Fruit fly (Drosophila melanogaster) whole organism, embryonic: ENCODE data around the gene Lipt2.
A peak's percentile ranks its signal among the peaks of the same experiment; 100 is the strongest.

Experiments
- CG10321 ChIP-seq: fragments of 200-800 bp; sonication (Bioruptor generic); IDR thresholded peaks from 2 replicates; pipeline ENCODE4 v1.3.6; 2022; ENCODE audit warnings: missing biosample characterization, missing genetic modification characterization
- CG11085 ChIP-seq: fragments of 200-800 bp; sonication (Bioruptor generic); IDR thresholded peaks from 2 replicates; pipeline ENCODE4 v1.3.6; 2022; ENCODE audit warnings: missing biosample characterization, missing genetic modification characterization
- CG11456 ChIP-seq: fragments of 200-800 bp; sonication (Bioruptor generic); IDR thresholded peaks from 3 replicates; pipeline ENCODE4 v1.3.6; 2022; ENCODE audit warnings: missing biosample characterization, missing genetic modification characterization
- CG12942 ChIP-seq: fragments of 200-800 bp; sonication (Bioruptor generic); optimal IDR thresholded peaks from 3 replicates; lab custom pipeline; 2016; ENCODE audit warnings: missing biosample characterization, missing genetic modification characterization
- CG14710 ChIP-seq: fragments of 200-800 bp; sonication (Bioruptor generic); optimal IDR thresholded peaks from 3 replicates; lab custom pipeline; 2019; ENCODE audit warnings: missing biosample characterization, mild to moderate bottlenecking, missing genetic modification characterization, moderate library complexity
- CG14860 ChIP-seq: fragments of 200-800 bp; sonication (Bioruptor generic); IDR thresholded peaks from 3 replicates; pipeline ENCODE4 v1.3.6; 2022; ENCODE audit warnings: missing biosample characterization, missing genetic modification characterization; ENCODE audit not compliant: partially characterized antibody
- CG15601 ChIP-seq: fragments of 200-800 bp; sonication (Bioruptor generic); optimal IDR thresholded peaks from 3 replicates; lab custom pipeline; 2019; ENCODE audit warnings: missing biosample characterization, mild to moderate bottlenecking, missing genetic modification characterization, moderate library complexity
- CG1602 ChIP-seq: fragments of 200-800 bp; sonication (Bioruptor generic); optimal IDR thresholded peaks from 3 replicates; lab custom pipeline; 2016; ENCODE audit warnings: missing biosample characterization, missing genetic modification characterization
- CG17361 ChIP-seq: fragments of 200-800 bp; sonication (Bioruptor generic); IDR thresholded peaks from 3 replicates; pipeline ENCODE4 v1.3.6; 2022; ENCODE audit warnings: missing biosample characterization, missing genetic modification characterization
- CG1792 ChIP-seq: fragments of 200-800 bp; sonication (Bioruptor generic); optimal IDR thresholded peaks from 2 replicates; lab custom pipeline; 2016; ENCODE audit warnings: missing biosample characterization, missing genetic modification characterization
- CG2120 ChIP-seq: fragments of 200-800 bp; sonication (Bioruptor generic); optimal IDR thresholded peaks from 3 replicates; lab custom pipeline; 2016; ENCODE audit warnings: missing biosample characterization, missing genetic modification characterization
- CG2199 ChIP-seq: fragments of 200-800 bp; sonication (Bioruptor generic); IDR thresholded peaks from 3 replicates; pipeline ENCODE4 v1.3.6; 2022; ENCODE audit warnings: missing biosample characterization, missing genetic modification characterization
- CG2889 ChIP-seq: fragments of 200-800 bp; sonication (Bioruptor generic); IDR thresholded peaks from 3 replicates; pipeline ENCODE4 v1.3.6; 2022; ENCODE audit warnings: missing biosample characterization, missing genetic modification characterization
- CG31224 ChIP-seq: fragments of 200-800 bp; sonication (Bioruptor generic); IDR thresholded peaks from 2 replicates; pipeline ENCODE4 v1.3.6; 2022; ENCODE audit warnings: missing biosample characterization, missing genetic modification characterization
- CG3995 ChIP-seq: fragments of 200-800 bp; sonication (Bioruptor generic); optimal IDR thresholded peaks from 3 replicates; lab custom pipeline; 2016; ENCODE audit warnings: missing biosample characterization, missing genetic modification characterization
- CG4282 ChIP-seq: fragments of 200-800 bp; sonication (Bioruptor generic); optimal IDR thresholded peaks from 2 replicates; lab custom pipeline; 2016; ENCODE audit warnings: missing biosample characterization, missing genetic modification characterization
- CG4707 ChIP-seq: fragments of 200-800 bp; sonication (Bioruptor generic); optimal IDR thresholded peaks from 2 replicates; lab custom pipeline; 2018; ENCODE audit warnings: missing biosample characterization, mild to moderate bottlenecking, missing genetic modification characterization, moderate library complexity
- CG6272 ChIP-seq: fragments of 200-800 bp; sonication (Bioruptor generic); IDR thresholded peaks from 2 replicates; pipeline ENCODE4 v1.3.6; 2022; ENCODE audit warnings: missing biosample characterization, missing genetic modification characterization
- CG7357 ChIP-seq: fragments of 200-800 bp; sonication (Bioruptor generic); IDR thresholded peaks from 3 replicates; pipeline ENCODE4 v1.3.6; 2022; ENCODE audit warnings: missing biosample characterization, missing genetic modification characterization
- CrebB ChIP-seq: fragments of 200-800 bp; sonication (Bioruptor generic); optimal IDR thresholded peaks from 3 replicates; lab custom pipeline; 2018; ENCODE audit warnings: missing biosample characterization, mild to moderate bottlenecking, missing genetic modification characterization
- Deaf1 ChIP-seq: fragments of 200-800 bp; optimal IDR thresholded peaks from 3 replicates; lab custom pipeline; 2019; ENCODE audit warnings: missing biosample characterization, mild to moderate bottlenecking, missing genetic modification characterization, moderate library complexity
- Doc3 ChIP-seq: fragments of 200-800 bp; sonication (Bioruptor generic); IDR thresholded peaks from 3 replicates; pipeline ENCODE4 v1.3.6; 2022; ENCODE audit warnings: missing biosample characterization, missing genetic modification characterization; ENCODE audit not compliant: partially characterized antibody
- E2f1 ChIP-seq: fragments of 200-800 bp; sonication (Bioruptor generic); IDR thresholded peaks from 2 replicates; pipeline ENCODE4 v1.3.6; 2022; ENCODE audit warnings: missing biosample characterization, missing genetic modification characterization
- Ets65A ChIP-seq: fragments of 200-800 bp; sonication (Bioruptor generic); peaks from one replicate; lab custom pipeline; 2016; ENCODE audit warnings: missing biosample characterization, missing genetic modification characterization
- HLH3B ChIP-seq: fragments of 200-800 bp; sonication (Bioruptor generic); IDR thresholded peaks from 2 replicates; pipeline ENCODE4 v1.3.6; 2022; ENCODE audit warnings: missing biosample characterization, missing genetic modification characterization
- HLHmδ ChIP-seq: fragments of 200-800 bp; sonication (Bioruptor generic); optimal IDR thresholded peaks from 2 replicates; lab custom pipeline; 2018; ENCODE audit warnings: missing biosample characterization, mild to moderate bottlenecking, missing genetic modification characterization, moderate library complexity
- Hey ChIP-seq: fragments of 200-800 bp; sonication (Bioruptor generic); optimal IDR thresholded peaks from 3 replicates; lab custom pipeline; 2018; ENCODE audit warnings: missing biosample characterization, mild to moderate bottlenecking, missing genetic modification characterization
- Med ChIP-seq: fragments of 200-800 bp; sonication (Bioruptor generic); peaks from one replicate; lab custom pipeline; 2016; ENCODE audit warnings: missing biosample characterization, missing genetic modification characterization, mild to moderate bottlenecking, inconsistent platforms, moderate library complexity
- Myb ChIP-seq: fragments of 200-800 bp; sonication (Bioruptor generic); optimal IDR thresholded peaks from 2 replicates; lab custom pipeline; 2016; ENCODE audit warnings: missing biosample characterization, missing genetic modification characterization
- NFAT ChIP-seq: fragments of 200-800 bp; sonication (Bioruptor generic); IDR thresholded peaks from 2 replicates; pipeline ENCODE4 v1.3.6; 2022; ENCODE audit warnings: missing biosample characterization, missing genetic modification characterization
- Stat92E ChIP-seq, 3 experiments: fragments of >200 bp in 2 of 3; fragments of 200-800 bp in 1 of 3; sonication (Bioruptor generic) in 1 of 3; optimal IDR thresholded peaks; 2 replicates each; lab custom pipeline; 2017 to 2019; ENCODE audit warnings: missing biosample characterization in 3 of 3, missing genetic modification characterization in 3 of 3, mild to moderate bottlenecking in 1 of 3, moderate library complexity in 1 of 3
- ci ChIP-seq: fragments of 200-800 bp; sonication (Bioruptor generic); IDR thresholded peaks from 3 replicates; pipeline ENCODE4 v1.3.6; 2022; ENCODE audit warnings: missing biosample characterization, missing genetic modification characterization
- gce ChIP-seq: fragments of 200-800 bp; sonication (Bioruptor generic); IDR thresholded peaks from 3 replicates; pipeline ENCODE4 v1.3.6; 2022; ENCODE audit warnings: missing biosample characterization, missing genetic modification characterization
- gsb-n ChIP-seq: fragments of 200-800 bp; sonication (Bioruptor generic); optimal IDR thresholded peaks from 3 replicates; lab custom pipeline; 2018; ENCODE audit warnings: missing biosample characterization, mild to moderate bottlenecking, missing genetic modification characterization
- ham ChIP-seq: fragments of 200-800 bp; sonication (Bioruptor generic); IDR thresholded peaks from 2 replicates; pipeline ENCODE4 v1.3.6; 2022; ENCODE audit warnings: missing biosample characterization, missing genetic modification characterization
- kah ChIP-seq: fragments of 200-800 bp; sonication (Bioruptor generic); optimal IDR thresholded peaks from 2 replicates; lab custom pipeline; 2018; ENCODE audit warnings: missing biosample characterization, mild to moderate bottlenecking, missing genetic modification characterization
- kni ChIP-seq: fragments of 200-800 bp; sonication (Bioruptor generic); optimal IDR thresholded peaks from 3 replicates; lab custom pipeline; 2017; ENCODE audit warnings: mild to moderate bottlenecking, missing biosample characterization, missing genetic modification reagents, missing genetic modification characterization
- mam ChIP-seq: fragments of 200-800 bp; sonication (Bioruptor generic); optimal IDR thresholded peaks from 3 replicates; lab custom pipeline; 2016; ENCODE audit warnings: missing biosample characterization, missing genetic modification characterization
- nerfin-2 ChIP-seq: fragments of 200-800 bp; sonication (Bioruptor generic); IDR thresholded peaks from 2 replicates; pipeline ENCODE4 v1.3.6; 2022; ENCODE audit warnings: missing biosample characterization, missing genetic modification characterization; ENCODE audit not compliant: partially characterized antibody
- odd ChIP-seq: fragments of 200-800 bp; sonication (Bioruptor generic); optimal IDR thresholded peaks from 2 replicates; lab custom pipeline; 2017; ENCODE audit warnings: missing biosample characterization, mild to moderate bottlenecking, missing genetic modification characterization
- schlank ChIP-seq: fragments of 200-800 bp; sonication (Bioruptor generic); optimal IDR thresholded peaks from 2 replicates; lab custom pipeline; 2018; ENCODE audit warnings: missing biosample characterization, mild to moderate bottlenecking, missing genetic modification characterization
- scrt ChIP-seq: fragments of 200-800 bp; sonication (Bioruptor generic); optimal IDR thresholded peaks from 2 replicates; lab custom pipeline; 2018; ENCODE audit warnings: missing biosample characterization, mild to moderate bottlenecking, missing genetic modification characterization, moderate library complexity
- slou ChIP-seq: fragments of 200-800 bp; sonication (Bioruptor generic); optimal IDR thresholded peaks from 3 replicates; lab custom pipeline; 2016; ENCODE audit warnings: missing biosample characterization, missing genetic modification characterization
- slp2 ChIP-seq: fragments of 200-800 bp; sonication (Bioruptor generic); optimal IDR thresholded peaks from 2 replicates; lab custom pipeline; 2016; ENCODE audit warnings: missing biosample characterization, missing genetic modification characterization
- ssp ChIP-seq: fragments of 200-800 bp; sonication (Bioruptor generic); IDR thresholded peaks from 2 replicates; pipeline ENCODE4 v1.3.6; 2022; ENCODE audit warnings: missing biosample characterization, missing genetic modification characterization
- vvl ChIP-seq: fragments of 200-800 bp; sonication (Bioruptor generic); IDR thresholded peaks from 2 replicates; pipeline ENCODE4 v1.3.6; 2022; ENCODE audit warnings: missing biosample characterization, missing genetic modification characterization
- z ChIP-seq: fragments of 200-800 bp; sonication (Bioruptor generic); IDR thresholded peaks from 3 replicates; pipeline ENCODE4 v1.3.6; 2022; ENCODE audit warnings: missing biosample characterization, missing genetic modification characterization
- zf30C ChIP-seq: fragments of 200-800 bp; sonication (Bioruptor generic); optimal IDR thresholded peaks from 3 replicates; lab custom pipeline; 2018; ENCODE audit warnings: missing biosample characterization, mild to moderate bottlenecking, missing genetic modification characterization

The Lipt2 gene

dm6 chr3R:4394654-4395581 is 42.2 kb downstream of the Lipt2 start (continued):
- TF ChIP-seq CG14860 (GFP tag; lab: Robert Waterston, UW) (no peak), CG31224 (peak; percentile 66), Hey (tag; lab: Kevin White, UChicago) (peak; percentile 67), kah (GFP tag; lab: Kevin White, UChicago) (peak; percentile 57), HLHmδ (GFP tag; lab: Kevin White, UChicago) (no peak), CG10321 (GFP tag; lab: Robert Waterston, UW) (peak; percentile 61; the same call in 1 of the 2 replicates), schlank (tag; lab: Kevin White, UChicago) (peak; percentile 82), Myb (peak; percentile 81), HLH3B (GFP tag; lab: Robert Waterston, UW) (peak; percentile 87), CG1602 (GFP tag; lab: Kevin White, UChicago) (peak; percentile 83), CG4282 (GFP tag; lab: Kevin White, UChicago) (peak; percentile 41), CG11085 (peak; percentile 58), CG2199 (GFP tag; lab: Robert Waterston, UW) (peak; percentile 91; the same call in 2 of the 3 replicates), gce (GFP tag; lab: Robert Waterston, UW) (peak; percentile 67; the same call in 2 of the 3 replicates), CG11456 (peak; percentile 91), scrt (GFP tag; lab: Kevin White, UChicago) (peak; percentile 84), CG17361 (GFP tag; lab: Robert Waterston, UW) (peak; percentile 83), CrebB (tag; lab: Kevin White, UChicago) (peak; percentile 83), Ets65A (GFP tag; lab: Kevin White, UChicago) (peak; percentile 99), CG4707 (peak; percentile 52), ham (GFP tag; lab: Robert Waterston, UW) (peak; percentile 37; the same call in 1 of the 2 replicates), CG2889 (GFP tag; lab: Robert Waterston, UW) (peak; percentile 77; the same call in 2 of the 3 replicates)

DNA sequence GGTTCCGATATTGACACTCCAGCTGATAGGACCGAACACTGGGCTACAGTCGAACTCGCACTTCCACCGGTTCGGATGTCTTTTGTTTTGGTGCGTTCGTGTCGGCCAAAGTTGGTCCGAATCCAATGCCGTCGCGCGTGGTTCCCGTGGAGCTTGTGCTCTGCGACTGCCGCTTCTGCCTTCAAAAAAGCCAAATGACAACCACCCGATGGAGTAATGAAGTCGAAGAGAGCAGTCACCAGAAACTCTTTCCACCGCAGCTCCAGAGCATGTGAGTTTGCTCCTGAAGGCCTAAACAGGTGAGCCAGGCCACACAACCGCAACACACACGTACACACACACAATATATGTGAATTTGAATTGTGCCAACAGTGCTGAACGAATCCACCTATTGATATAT is 43.0 kb downstream of the Lipt2 start, which contains the start of gene CG34112:
CG34112 (minus strand) TSS at position 143 of the 400 bp plus-strand sequence.
- TF ChIP-seq NFAT (GFP tag; lab: Robert Waterston, UW), result peak; percentile 17; the same call in 1 of the 2 replicates
- TF ChIP-seq odd (GFP tag; lab: Kevin White, UChicago), result no peak
- TF ChIP-seq mam (GFP tag; lab: Kevin White, UChicago), result no peak
- TF ChIP-seq zf30C (GFP tag; lab: Kevin White, UChicago), result no peak
- TF ChIP-seq CG12942 (GFP tag; lab: Kevin White, UChicago), result no peak
- TF ChIP-seq CG14710 (tag; lab: Kevin White, UChicago), result no peak
- no peak for TF ChIP-seq ham (GFP tag; lab: Robert Waterston, UW)
- TF ChIP-seq CG7357 (GFP tag; lab: Robert Waterston, UW), result no peak
- no peak for TF ChIP-seq gsb-n
- TF ChIP-seq ci (GFP tag; lab: Robert Waterston, UW), result 0 out of 3 replicates have a peak, but pooled peaks have one; percentile 34
- TF ChIP-seq E2f1, result no peak
- TF ChIP-seq CG15601 (tag; lab: Kevin White, UChicago), result no peak
- no peak for TF ChIP-seq CG1602 (GFP tag; lab: Kevin White, UChicago)
- peak; percentile 57 for TF ChIP-seq Med
- peak; percentile 78 for TF ChIP-seq Deaf1 (tag; lab: Kevin White, UChicago)
- TF ChIP-seq vvl (GFP tag; lab: Robert Waterston, UW), result 0 out of 2 replicates have a peak, but pooled peaks have one; percentile 28
- no peak for TF ChIP-seq Stat92E (GFP tag; optimal IDR thresholded peaks at IDR 0.05; lab: Kevin White, UChicago)
- no peak for TF ChIP-seq Doc3
- TF ChIP-seq CG2120 (GFP tag; lab: Kevin White, UChicago), result no peak
- TF ChIP-seq scrt (GFP tag; lab: Kevin White, UChicago), result no peak
- TF ChIP-seq kni (GFP tag; lab: Kevin White, UChicago), result no peak
- no peak for TF ChIP-seq ssp (GFP tag; lab: Robert Waterston, UW)
- no peak for TF ChIP-seq CG3995 (GFP tag; lab: Kevin White, UChicago)
- TF ChIP-seq CG1792 (GFP tag; lab: Kevin White, UChicago), result no peak
- TF ChIP-seq slp2, result no peak
- TF ChIP-seq z (GFP tag; lab: Robert Waterston, UW), result no peak
- TF ChIP-seq nerfin-2 (GFP tag; lab: Robert Waterston, UW), result no peak
- no peak for TF ChIP-seq slou (GFP tag; lab: Kevin White, UChicago)
- no peak for TF ChIP-seq CG6272 (GFP tag; lab: Robert Waterston, UW)
